Worm (Caenorhabditis elegans) whole organism, L4 larva: ENCODE measurements around the gene rap-1.

Experiments
- ama-1 ChIP-seq: fragments of 150-350 bp; optimal IDR thresholded peaks from 2 replicates; lab custom pipeline; 2014; ENCODE audit warnings: inconsistent platforms, mixed read lengths
- fkh-10 ChIP-seq: fragments of 150-350 bp; optimal IDR thresholded peaks from 2 replicates; lab custom pipeline; 2014; ENCODE audit warnings: missing biosample characterization, missing genetic modification reagents, missing genetic modification characterization
- hif-1 ChIP-seq, 2 experiments: sonication (generic microtip); optimal IDR thresholded peaks; 2 replicates each; lab custom pipeline; 2016 to 2017; ENCODE audit warnings: missing compliant biosample characterization in 2 of 2, missing genetic modification characterization in 2 of 2, missing genetic modification reagents in 2 of 2, missing genotype in 2 of 2, mild to moderate bottlenecking in 1 of 2
- mes-2 ChIP-seq: sonication (generic microtip); optimal IDR thresholded peaks from 2 replicates; lab custom pipeline; 2016; ENCODE audit warnings: missing genotype, mild to moderate bottlenecking, missing genetic modification characterization, missing compliant biosample characterization; ENCODE audit not compliant: poor library complexity, severe bottlenecking
- nhr-25 ChIP-seq: sonication (generic microtip); optimal IDR thresholded peaks from 2 replicates; lab custom pipeline; 2017; ENCODE audit warnings: missing genetic modification characterization, mild to moderate bottlenecking, missing compliant biosample characterization, antibody characterized with exemption, moderate library complexity, borderline replicate concordance; ENCODE audit not compliant: insufficient read depth
- unc-62 ChIP-seq, 3 experiments: fragments of 150-350 bp in 1 of 3; sonication (generic microtip); optimal IDR thresholded peaks in 2 of 3; peaks in 1 of 3; 1 replicate in 1 of 3; 2 replicates in 2 of 3; lab custom pipeline; 2014 to 2017; ENCODE audit warnings: missing biosample characterization in 3 of 3, missing genetic modification characterization in 3 of 3, missing genetic modification reagents in 3 of 3, missing genotype in 1 of 3
- ztf-11 ChIP-seq: fragments of 150-350 bp; optimal IDR thresholded peaks from 2 replicates; lab custom pipeline; 2014; ENCODE audit warnings: missing biosample characterization, missing genetic modification characterization

- TF ChIP-seq nhr-25 (tag; lab: Kevin White, UChicago) (no peak), ztf-11 (tag; lab: Kevin White, UChicago) (no peak), hif-1 (tag; optimal IDR thresholded peaks at IDR 0.05; lab: Kevin White, UChicago) (no peak), fkh-10 (GFP tag; lab: Kevin White, UChicago) (no peak), mes-2 (tag; lab: Kevin White, UChicago) (no peak), unc-62 (GFP tag; optimal IDR thresholded peaks at IDR 0.05 in 1 of 2; lab: Kevin White, UChicago) (no peak), unc-62 (tag; optimal IDR thresholded peaks at IDR 0.05; lab: Kevin White, UChicago) (no peak), ama-1 (no peak)
Measured at ce11 chrIV:8943430-8943829, 24.7 kb upstream of the rap-1 start.
